Worm (Caenorhabditis elegans) whole organism, midembryonic: ENCODE measurements around the gene slt-1.

Experiments used
- flt-1 ChIP-seq: fragments of 200-800 bp; sonication (Bioruptor generic); IDR thresholded peaks from 2 replicates; pipeline ENCODE4 v1.3.6; 2022; ENCODE audit warnings: missing genetic modification characterization, missing compliant biosample characterization
- ztf-23 ChIP-seq: fragments of 200-800 bp; sonication (Bioruptor generic); IDR thresholded peaks from 2 replicates; pipeline ENCODE4 v1.3.6; 2022; ENCODE audit warnings: missing genetic modification reagents, missing genetic modification characterization, missing compliant biosample characterization

ce11 chrX:14731828-14732331 lies 57.8 kb downstream of the slt-1 start, which contains the start of gene F33C8.4:
- TF ChIP-seq flt-1 = no peak
- TF ChIP-seq ztf-23 = no peak
